Worm (Caenorhabditis elegans): Measurements from ENCODE around the gene polq-1.

Gene polq-1

DNA sequence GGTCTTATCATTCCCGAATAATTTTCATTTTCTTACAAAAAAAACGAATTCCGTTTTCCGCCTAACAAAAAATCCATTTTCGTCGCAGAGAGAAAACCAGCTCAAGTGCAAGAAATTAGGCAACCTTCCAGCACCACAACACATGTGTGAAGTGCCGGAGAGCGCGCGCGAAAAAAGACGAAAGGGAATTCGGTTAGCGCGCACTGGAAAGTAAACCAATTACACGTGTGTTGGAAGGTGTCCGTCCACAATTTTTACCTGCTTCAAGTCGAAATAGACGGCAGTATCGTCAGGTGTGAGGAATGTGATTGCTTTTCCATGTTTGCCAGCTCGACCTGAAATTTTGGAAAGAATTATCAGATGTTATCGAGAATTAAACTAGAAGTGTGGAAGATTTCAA is 31.7 kb upstream of the polq-1 start:
- TF ChIP-seq ceh-16 (tag; optimal IDR thresholded peaks at IDR 0.05) (no peak), lin-11 (tag; optimal IDR thresholded peaks at IDR 0.05) (no peak), alr-1 (tag; optimal IDR thresholded peaks at IDR 0.05) (no peak), nhr-21 (tag; optimal IDR thresholded peaks at IDR 0.05) (no peak)

DNA sequence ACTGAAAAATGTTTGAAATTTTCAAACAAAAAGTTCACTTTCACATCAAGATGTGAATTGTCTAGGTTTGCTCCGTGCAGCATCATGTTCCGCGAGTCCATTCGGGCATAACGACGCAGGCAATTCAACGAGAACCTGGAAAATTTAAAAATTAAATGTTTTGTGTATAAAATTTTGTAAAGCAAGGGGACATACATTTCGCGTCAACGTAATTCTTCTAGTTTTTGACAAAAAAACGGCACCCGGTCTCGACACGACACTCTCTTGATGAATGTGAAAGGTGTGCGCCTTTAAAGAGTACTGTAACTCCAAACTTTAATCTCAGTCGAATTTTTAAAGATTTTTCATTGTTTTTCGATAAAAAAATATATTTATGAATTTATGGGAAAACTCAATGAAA is 31.1 kb upstream of the polq-1 start, which contains the start of gene R12B2.6:
R12B2.6 (minus strand) TSS at position 101 of the 400 bp plus-strand sequence.
- no peak for TF ChIP-seq nhr-77 (tag; optimal IDR thresholded peaks at IDR 0.05)
- TF ChIP-seq gmeb-1 (tag; optimal IDR thresholded peaks at IDR 0.05): no peak
- TF ChIP-seq crh-2 (tag; optimal IDR thresholded peaks at IDR 0.05): no peak
- no peak for TF ChIP-seq lin-39 (tag; optimal IDR thresholded peaks at IDR 0.05)
- no peak for TF ChIP-seq alr-1 (tag; optimal IDR thresholded peaks at IDR 0.05)
- TF ChIP-seq sma-3 (GFP tag; optimal IDR thresholded peaks at IDR 0.05): no peak
- TF ChIP-seq dmd-4 (tag; optimal IDR thresholded peaks at IDR 0.05): no peak
- TF ChIP-seq mbf-1 (tag; optimal IDR thresholded peaks at IDR 0.05): no peak
- no peak for TF ChIP-seq peb-1 (tag; optimal IDR thresholded peaks at IDR 0.05)
- TF ChIP-seq snpc-4 (tag; optimal IDR thresholded peaks at IDR 0.05): no peak
- TF ChIP-seq nhr-23 (tag; optimal IDR thresholded peaks at IDR 0.05): no peak

DNA sequence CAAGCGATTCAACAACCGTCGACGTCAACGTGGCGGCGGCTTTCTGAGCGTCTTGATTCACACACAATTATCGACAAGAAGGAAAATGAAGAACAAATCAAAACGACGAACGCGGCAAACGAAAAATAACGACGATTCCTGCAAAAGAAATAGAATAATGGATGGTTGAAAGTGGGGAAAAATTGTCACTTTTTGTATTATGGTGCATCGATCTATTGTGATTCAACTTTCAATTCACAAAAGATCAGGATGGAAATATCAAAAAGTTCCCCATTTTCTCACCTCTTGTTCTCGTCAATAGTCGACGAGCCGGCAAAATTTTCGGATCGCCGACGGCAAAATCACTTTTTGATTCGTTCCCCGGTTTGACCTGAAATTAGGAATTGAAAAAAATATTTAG is 30.4 kb upstream of the polq-1 start, which contains the start of the genes R12B2.13 and mdt-15:
R12B2.13 (minus strand) TSS at position 101 of the 400 bp plus-strand sequence.
mdt-15 (minus strand) TSS at position 376 of the 400 bp plus-strand sequence.
- TF ChIP-seq ZK546.5 (tag; optimal IDR thresholded peaks at IDR 0.05): no peak
- no peak for TF ChIP-seq nhr-25 (tag; optimal IDR thresholded peaks at IDR 0.05)

DNA sequence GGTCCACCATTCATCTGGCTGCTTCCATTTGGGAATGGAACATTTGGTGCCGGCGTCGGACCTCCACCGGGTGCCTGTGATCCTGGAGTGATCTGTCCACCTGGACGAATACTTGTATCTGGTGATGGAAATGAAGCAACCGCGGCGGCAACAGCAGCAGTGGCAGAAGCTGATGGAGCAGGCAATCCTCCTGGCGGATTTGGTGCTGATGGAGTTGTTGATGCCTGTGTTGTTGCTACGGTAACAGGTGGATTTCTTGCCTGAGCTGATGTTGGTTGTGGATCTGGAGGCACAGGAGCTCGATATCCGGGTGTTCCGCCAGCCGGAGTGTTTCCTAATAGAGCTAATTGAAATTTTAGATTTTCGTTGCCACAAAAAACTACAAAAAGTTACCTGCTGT is 29.5 kb upstream of the polq-1 start:
- TF ChIP-seq nhr-23 (tag; optimal IDR thresholded peaks at IDR 0.05) (no peak), ztf-1 (GFP tag; conservative IDR thresholded peaks at IDR 0.05) (no peak), nhr-21 (tag; optimal IDR thresholded peaks at IDR 0.05) (no peak), unc-39 (tag; optimal IDR thresholded peaks at IDR 0.05) (no peak), peb-1 (tag; optimal IDR thresholded peaks at IDR 0.05) (no peak), nhr-6 (tag; optimal IDR thresholded peaks at IDR 0.05) (no peak), nhr-10 (tag; optimal IDR thresholded peaks at IDR 0.05) (no peak), snpc-4 (tag; optimal IDR thresholded peaks at IDR 0.05) (no peak)

DNA sequence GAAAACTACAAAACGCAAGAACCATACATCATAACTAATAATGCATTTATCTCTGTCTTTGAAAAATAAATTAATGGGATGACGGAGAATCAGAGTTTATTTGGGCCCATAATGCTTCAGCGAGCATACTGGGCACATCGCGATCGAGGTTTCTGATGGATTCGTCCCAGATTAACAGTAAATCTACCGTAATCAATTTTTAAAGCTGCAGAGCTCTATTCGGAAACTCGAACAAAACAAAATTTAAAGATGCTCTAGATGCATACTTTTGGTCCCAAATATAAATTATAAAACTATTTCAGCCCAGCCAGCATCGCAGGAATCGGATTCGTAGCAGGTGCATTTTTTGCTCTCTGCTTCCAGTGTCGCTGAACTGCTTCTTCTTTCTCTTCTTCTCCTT is 25.1 kb upstream of the polq-1 start:
- TF ChIP-seq zag-1 (tag; optimal IDR thresholded peaks at IDR 0.05): no peak
- no peak for TF ChIP-seq lin-39 (tag; optimal IDR thresholded peaks at IDR 0.05)
- no peak for TF ChIP-seq mab-5 (tag; optimal IDR thresholded peaks at IDR 0.05)
- TF ChIP-seq ztf-1 (GFP tag; conservative IDR thresholded peaks at IDR 0.05): no peak
- TF ChIP-seq nhr-21 (tag; optimal IDR thresholded peaks at IDR 0.05): no peak
- TF ChIP-seq blmp-1 (tag; optimal IDR thresholded peaks at IDR 0.05; ENCODE audit: insufficient read depth): no peak
- no peak for TF ChIP-seq gmeb-1 (tag; optimal IDR thresholded peaks at IDR 0.05)
- no peak for TF ChIP-seq unc-55 (GFP tag; optimal IDR thresholded peaks at IDR 0.05)
- no peak for TF ChIP-seq R02D3.7 (tag; optimal IDR thresholded peaks at IDR 0.05)
- no peak for TF ChIP-seq nhr-6 (tag; optimal IDR thresholded peaks at IDR 0.05)
- TF ChIP-seq nhr-10 (tag; optimal IDR thresholded peaks at IDR 0.05): no peak
- TF ChIP-seq peb-1 (tag; optimal IDR thresholded peaks at IDR 0.05): no peak
- TF ChIP-seq elt-3 (tag; optimal IDR thresholded peaks at IDR 0.05): no peak
- no peak for TF ChIP-seq unc-62 (GFP tag; optimal IDR thresholded peaks at IDR 0.05)
- TF ChIP-seq lin-13 (GFP tag; optimal IDR thresholded peaks at IDR 0.05): no peak
- no peak for TF ChIP-seq lin-11 (tag; optimal IDR thresholded peaks at IDR 0.05)
- TF ChIP-seq alr-1 (tag; optimal IDR thresholded peaks at IDR 0.05): no peak
- TF ChIP-seq sem-4 (tag; optimal IDR thresholded peaks at IDR 0.05): no peak
- TF ChIP-seq mdl-1 (tag; optimal IDR thresholded peaks at IDR 0.05): no peak

DNA sequence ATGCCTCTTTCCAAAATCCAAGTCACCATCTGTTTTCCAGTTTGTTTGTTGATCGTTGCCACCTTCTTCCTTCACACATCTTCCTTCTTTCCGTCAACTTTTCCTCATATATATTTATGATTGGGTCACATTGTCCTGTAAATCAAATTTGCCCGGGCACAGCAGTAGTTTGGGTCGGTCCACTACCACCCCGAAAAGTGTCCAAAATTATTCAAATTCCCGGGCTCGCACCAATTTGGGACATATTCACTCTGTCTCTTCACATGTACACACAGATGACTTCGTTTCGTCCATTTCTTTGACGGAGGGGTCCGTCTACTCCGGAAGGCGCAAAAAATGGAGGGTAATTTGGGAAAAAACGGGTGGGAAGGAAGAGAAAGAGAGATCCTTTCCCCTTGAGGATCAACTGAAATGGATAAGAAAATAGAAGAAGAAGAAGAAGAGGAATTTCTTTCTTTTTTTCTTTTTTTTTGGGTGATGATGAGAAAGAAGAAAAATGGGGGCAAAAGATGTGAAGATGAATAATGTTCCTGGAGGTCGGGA is 24.0 kb upstream of the polq-1 start:
- TF ChIP-seq alr-1 (tag; optimal IDR thresholded peaks at IDR 0.05): no peak
- no peak for TF ChIP-seq nhr-11 (tag; optimal IDR thresholded peaks at IDR 0.05)
- TF ChIP-seq sma-9 (GFP tag; optimal IDR thresholded peaks at IDR 0.05): no peak
- no peak for TF ChIP-seq sma-9 (tag; optimal IDR thresholded peaks at IDR 0.05)
- no peak for TF ChIP-seq ZK546.5 (tag; optimal IDR thresholded peaks at IDR 0.05)
- no peak for TF ChIP-seq gmeb-1 (tag; optimal IDR thresholded peaks at IDR 0.05)
- peak; percentile 3 for TF ChIP-seq zag-1 (tag; optimal IDR thresholded peaks at IDR 0.05)
- no peak for TF ChIP-seq nhr-129 (tag; optimal IDR thresholded peaks at IDR 0.05)
- TF ChIP-seq sem-4 (tag; optimal IDR thresholded peaks at IDR 0.05): no peak
- no peak for TF ChIP-seq crh-2 (tag; optimal IDR thresholded peaks at IDR 0.05)
- peak; percentile 48 for TF ChIP-seq F13H6.1 (tag; optimal IDR thresholded peaks at IDR 0.05)
- TF ChIP-seq ceh-82 (tag; optimal IDR thresholded peaks at IDR 0.05): no peak
- no peak for TF ChIP-seq nhr-77 (tag; optimal IDR thresholded peaks at IDR 0.05)
- TF ChIP-seq C34F6.9 (tag; optimal IDR thresholded peaks at IDR 0.05): peak; percentile 15
- no peak for TF ChIP-seq peb-1 (tag; optimal IDR thresholded peaks at IDR 0.05)
- no peak for TF ChIP-seq ztf-1 (GFP tag; conservative IDR thresholded peaks at IDR 0.05)
